Fruit fly (Drosophila melanogaster): Measurements from ENCODE around the gene Jhbp3.
A peak's percentile ranks its signal among the peaks of the same experiment; 100 is the strongest.

Gene Jhbp3

dm6 chr3R:4997399-4998203 is 42.5 kb upstream of the Jhbp3 start (continued):
- TF ChIP-seq CG6792 (GFP tag; optimal IDR thresholded peaks at IDR 0.05): peak; percentile 85
- TF ChIP-seq Sox15 (GFP tag; optimal IDR thresholded peaks at IDR 0.05): peak; percentile 80
- TF ChIP-seq Hr39 (GFP tag; optimal IDR thresholded peaks at IDR 0.05): peak; percentile 92
- TF ChIP-seq CG7368 (GFP tag; optimal IDR thresholded peaks at IDR 0.05): peak; percentile 65
- TF ChIP-seq CG6808 (GFP tag; optimal IDR thresholded peaks at IDR 0.05): peak; percentile 47
- no peak for TF ChIP-seq dac (GFP tag; optimal IDR thresholded peaks at IDR 0.05)
- peak; percentile 84 for TF ChIP-seq CG11902 (GFP tag; optimal IDR thresholded peaks at IDR 0.05)
- TF ChIP-seq pdm3 (GFP tag; optimal IDR thresholded peaks at IDR 0.05): peak; percentile 80
- TF ChIP-seq esn (GFP tag; optimal IDR thresholded peaks at IDR 0.05): peak; percentile 93
- TF ChIP-seq CG10669 (GFP tag; optimal IDR thresholded peaks at IDR 0.05): peak; percentile 72
- peak; percentile 56 for TF ChIP-seq vri (GFP tag; optimal IDR thresholded peaks at IDR 0.05)
- peak; percentile 93 for TF ChIP-seq CG31627 (GFP tag; optimal IDR thresholded peaks at IDR 0.05)
- peak; percentile 26; the same call in 1 of the 3 replicates for TF ChIP-seq CG8119 (GFP tag; IDR thresholded peaks at IDR 0.05)
- peak; percentile 42 for TF ChIP-seq CG1621 (tag; optimal IDR thresholded peaks at IDR 0.05)
- TF ChIP-seq Blimp-1 (GFP tag; optimal IDR thresholded peaks at IDR 0.05): peak; percentile 63
- TF ChIP-seq CG9139 (GFP tag; optimal IDR thresholded peaks at IDR 0.05): peak; percentile 53
- TF ChIP-seq CG3919 (GFP tag; optimal IDR thresholded peaks at IDR 0.05): peak; percentile 82
- peak; percentile 73 for TF ChIP-seq Eip75B (GFP tag; optimal IDR thresholded peaks at IDR 0.05)
- TF ChIP-seq dsx (GFP tag; optimal IDR thresholded peaks at IDR 0.05; ENCODE audit: poor library complexity, severe bottlenecking): peak; percentile 59
- TF ChIP-seq CG6276 (GFP tag; optimal IDR thresholded peaks at IDR 0.05): no peak
- TF ChIP-seq spab (GFP tag; optimal IDR thresholded peaks at IDR 0.05): peak; percentile 51
- TF ChIP-seq net (GFP tag; optimal IDR thresholded peaks at IDR 0.05): peak; percentile 52
- TF ChIP-seq acj6 (GFP tag; optimal IDR thresholded peaks at IDR 0.05): peak; percentile 80
- peak; percentile 90 for TF ChIP-seq Smox (GFP tag; optimal IDR thresholded peaks at IDR 0.05)
- TF ChIP-seq CG8319 (GFP tag; optimal IDR thresholded peaks at IDR 0.05): peak; percentile 83
- peak; percentile 72 for TF ChIP-seq CG11762 (GFP tag; optimal IDR thresholded peaks at IDR 0.05; ENCODE audit: insufficient read depth)
- peak; percentile 82 for TF ChIP-seq OdsH (GFP tag; optimal IDR thresholded peaks at IDR 0.05)
- TF ChIP-seq CG11294 (GFP tag; IDR thresholded peaks at IDR 0.05): no peak
- peak; percentile 74 for TF ChIP-seq Eip93F (GFP tag; optimal IDR thresholded peaks at IDR 0.05)

dm6 chr3R:4996529-4996975 is 41.5 kb upstream of the Jhbp3 start:
- TF ChIP-seq CG6792 (GFP tag; optimal IDR thresholded peaks at IDR 0.05) (no peak), eg (GFP tag; IDR thresholded peaks at IDR 0.05) (0 out of 3 replicates have a peak, but pooled peaks have one; percentile 18), Met (GFP tag; optimal IDR thresholded peaks at IDR 0.05) (peak; percentile 46), CG11294 (GFP tag; IDR thresholded peaks at IDR 0.05) (no peak), svp (GFP tag) (peak; percentile 97), Sox102F (GFP tag; optimal IDR thresholded peaks at IDR 0.05) (peak; percentile 7), topi (GFP tag; optimal IDR thresholded peaks at IDR 0.05) (no peak), Eip78C (GFP tag) (peak; percentile 59), CG6854 (GFP tag; optimal IDR thresholded peaks at IDR 0.05) (peak; percentile 36), fkh (GFP tag; optimal IDR thresholded peaks at IDR 0.05) (peak; percentile 96), Sox15 (GFP tag; optimal IDR thresholded peaks at IDR 0.05) (no peak), CG6808 (GFP tag; optimal IDR thresholded peaks at IDR 0.05) (no peak), Gug (GFP tag; IDR thresholded peaks at IDR 0.05) (0 out of 2 replicates have a peak, but pooled peaks have one; percentile 10)

Data from whole organism, prepupa.